Fruit fly (Drosophila melanogaster) Kc167 (cell line): ENCODE measurements around the gene CG4950.

Experiments used
- Myc ChIP-seq: fragments of >200 bp; optimal IDR thresholded peaks from 2 replicates; lab custom pipeline; 2017; ENCODE audit warnings: missing external identifiers
- Sin3A ChIP-seq: fragments of >200 bp; optimal IDR thresholded peaks from 2 replicates; lab custom pipeline; 2018; ENCODE audit warnings: missing external identifiers
- h ChIP-seq: fragments of >200 bp; optimal IDR thresholded peaks from 3 replicates; lab custom pipeline; 2018; ENCODE audit warnings: missing external identifiers
- insv ChIP-seq: fragments of >200 bp; optimal IDR thresholded peaks from 3 replicates; lab custom pipeline; 2018; ENCODE audit warnings: missing external identifiers
- psq ChIP-seq: fragments of >200 bp; optimal IDR thresholded peaks from 2 replicates; lab custom pipeline; 2017; ENCODE audit warnings: missing external identifiers
- ttk ChIP-seq: sonication (Bioruptor generic); optimal IDR thresholded peaks from 2 replicates; lab custom pipeline; 2017; ENCODE audit warnings: missing external identifiers

CG4950 gene

DNA sequence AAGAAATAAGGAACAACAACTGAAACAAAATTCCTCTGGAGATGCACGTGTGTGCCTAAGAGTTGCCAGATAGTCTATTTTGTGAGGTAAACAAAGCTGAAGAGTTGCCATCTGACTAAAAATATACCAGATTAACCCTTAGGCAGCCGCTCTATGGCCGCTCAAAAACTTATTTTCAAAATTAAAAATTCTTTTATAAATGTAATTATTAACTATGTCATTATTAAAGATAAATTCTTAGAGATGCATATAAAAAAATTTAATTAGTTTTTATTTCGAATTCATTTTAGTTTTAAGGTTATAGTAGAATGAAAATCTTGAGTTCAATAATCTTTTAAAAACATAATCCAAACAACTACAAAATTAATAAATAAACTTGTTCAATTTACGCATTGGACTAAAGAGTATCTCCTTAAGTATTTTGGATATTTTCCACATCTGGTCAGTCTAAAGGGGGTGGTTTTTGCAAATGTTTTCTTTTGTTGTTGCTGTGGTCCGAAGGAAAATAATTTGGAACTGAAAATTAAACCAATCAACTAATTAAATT, 39.2 kb downstream of the CG4950 start, which contains the start of gene Tmx3:
TSS of gene Tmx3 (plus strand) at position 442 of the 547 bp plus-strand sequence.
- TF ChIP-seq psq (lab: Kevin White, UChicago) (no peak), Sin3A (lab: Kevin White, UChicago) (no peak), h (lab: Kevin White, UChicago) (no peak), insv (lab: Kevin White, UChicago) (no peak), Myc (lab: Kevin White, UChicago) (no peak), ttk (lab: Kevin White, UChicago) (no peak)

DNA sequence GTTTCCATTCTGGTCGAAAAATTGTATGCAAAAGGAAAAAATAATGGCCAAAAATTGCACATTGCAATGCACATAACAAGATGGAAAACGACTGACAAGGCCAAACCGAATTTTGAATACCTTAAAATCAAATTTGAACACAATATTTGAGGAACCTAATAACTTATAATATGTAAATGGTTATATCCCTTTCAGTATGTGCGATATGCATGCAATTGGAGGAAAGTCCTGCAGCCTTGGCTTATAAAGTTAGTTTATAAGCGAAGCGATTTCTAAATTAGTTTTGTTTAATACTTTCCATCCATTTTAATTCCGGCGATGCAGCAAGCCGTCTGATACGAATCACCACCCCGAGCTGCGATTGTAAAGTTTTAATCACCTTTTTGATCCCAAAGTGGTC, 42.8 kb downstream of the CG4950 start:
- no peak for TF ChIP-seq insv (lab: Kevin White, UChicago)
- TF ChIP-seq Myc (lab: Kevin White, UChicago): no peak
- TF ChIP-seq h (lab: Kevin White, UChicago): no peak
- no peak for TF ChIP-seq ttk (lab: Kevin White, UChicago)
- TF ChIP-seq Sin3A (lab: Kevin White, UChicago): no peak
- no peak for TF ChIP-seq psq (lab: Kevin White, UChicago)

DNA sequence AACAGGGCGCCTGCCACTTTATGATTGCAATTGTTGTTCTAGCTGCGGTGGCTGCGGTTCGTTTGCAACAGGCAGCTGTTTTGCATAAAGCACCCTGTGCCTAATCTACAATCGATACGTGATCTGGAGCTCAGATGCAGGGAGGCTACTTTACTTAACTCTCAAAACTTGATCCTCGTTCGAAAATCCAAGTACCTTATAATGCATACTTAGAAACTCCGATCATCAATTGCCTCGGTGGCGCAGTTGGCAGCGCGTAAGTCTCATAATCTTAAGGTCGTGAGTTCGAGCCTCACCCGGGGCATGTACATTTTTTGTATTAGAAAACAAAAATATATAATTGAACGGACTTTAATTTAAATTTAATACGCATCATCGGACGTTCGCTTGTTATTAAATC, 46.2 kb downstream of the CG4950 start:
- no peak for TF ChIP-seq ttk (lab: Kevin White, UChicago)

DNA sequence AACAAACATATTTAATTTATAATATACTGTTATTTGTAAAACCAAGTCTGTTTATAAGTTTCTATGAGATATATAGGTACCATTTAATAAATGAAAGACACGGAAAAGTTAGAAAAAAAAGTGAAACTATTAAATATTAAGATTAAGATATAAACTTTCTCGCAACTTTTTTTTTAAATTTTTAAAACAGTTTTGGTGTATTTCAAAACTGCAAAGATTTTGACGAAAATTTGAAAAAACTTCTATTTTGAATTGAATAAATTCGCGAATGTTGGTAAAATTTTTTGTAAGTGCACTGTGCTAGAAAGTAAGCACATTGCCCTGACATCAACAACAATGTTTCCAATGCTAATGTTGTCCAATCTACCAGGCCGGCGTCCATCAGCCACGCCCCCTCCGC, 46.7 kb downstream of the CG4950 start:
- TF ChIP-seq h (lab: Kevin White, UChicago) (no peak), psq (lab: Kevin White, UChicago) (no peak), ttk (lab: Kevin White, UChicago) (no peak), insv (lab: Kevin White, UChicago) (no peak), Sin3A (lab: Kevin White, UChicago) (no peak), Myc (lab: Kevin White, UChicago) (no peak)

DNA sequence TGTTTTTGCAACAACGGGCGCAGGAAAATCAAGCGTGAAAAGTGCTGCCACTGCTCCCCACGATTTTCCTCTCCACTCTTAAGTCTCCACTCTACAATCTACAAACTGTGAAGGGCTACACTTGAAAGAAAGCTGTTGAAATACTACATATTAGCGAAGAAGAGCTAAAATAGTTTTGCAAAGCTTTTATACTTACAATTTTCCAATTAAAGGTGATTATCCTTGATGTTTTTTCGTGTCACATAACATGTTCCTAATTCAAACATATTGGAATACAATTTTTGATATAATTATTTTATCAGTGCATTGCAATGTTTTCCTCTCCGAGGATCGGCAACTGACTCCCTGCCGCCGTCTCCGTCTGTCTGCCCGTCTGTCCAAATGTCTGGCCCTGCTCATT, 50.0 kb downstream of the CG4950 start:
- TF ChIP-seq psq (lab: Kevin White, UChicago) (no peak), Sin3A (lab: Kevin White, UChicago) (no peak), h (lab: Kevin White, UChicago) (no peak), ttk (lab: Kevin White, UChicago) (no peak), Myc (lab: Kevin White, UChicago) (no peak), insv (lab: Kevin White, UChicago) (no peak)

DNA sequence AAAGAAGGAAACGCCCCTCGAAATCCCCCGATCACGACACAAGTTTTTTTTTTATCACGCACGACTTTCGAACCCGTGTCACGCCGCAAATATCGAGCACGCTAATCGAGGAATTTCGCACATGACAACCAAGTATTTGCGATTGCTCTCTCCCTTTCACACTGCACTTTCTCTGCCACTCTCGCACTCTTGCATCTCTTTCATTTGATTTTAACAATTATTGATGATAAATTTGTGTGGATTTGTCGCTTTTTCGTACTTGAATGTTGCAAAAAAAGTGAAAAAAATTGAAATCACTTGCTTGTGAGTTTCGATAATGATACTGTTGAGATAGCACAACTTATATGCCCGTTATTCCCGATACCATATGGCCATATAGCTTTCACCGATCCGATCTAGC, 50.8 kb downstream of the CG4950 start, which contains the start of gene CG13073:
TSS of gene CG13073 (minus strand) at position 101 of the 400 bp plus-strand sequence.
- TF ChIP-seq psq (lab: Kevin White, UChicago) (no peak), insv (lab: Kevin White, UChicago) (no peak), h (lab: Kevin White, UChicago) (no peak), ttk (lab: Kevin White, UChicago) (no peak)

DNA sequence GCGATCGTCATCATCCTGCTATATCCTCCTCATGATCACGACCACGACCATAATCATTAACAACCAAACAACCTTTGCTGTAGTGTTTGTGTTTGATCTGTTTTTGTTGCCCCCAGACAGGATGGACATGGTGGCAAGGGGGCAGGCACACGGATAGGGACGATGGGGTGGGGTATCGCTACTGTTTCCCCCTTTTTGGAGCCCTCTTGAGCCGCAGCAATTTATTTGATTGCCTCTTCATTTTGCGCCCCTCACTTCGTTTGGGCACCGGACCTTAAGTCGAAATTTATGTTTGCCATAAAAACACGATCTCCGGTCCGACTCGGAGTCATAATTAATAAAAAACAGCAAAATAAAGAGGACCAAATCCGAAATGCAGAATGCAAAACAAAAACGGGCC, 52.1 kb downstream of the CG4950 start:
- TF ChIP-seq Myc (lab: Kevin White, UChicago) (no peak), Sin3A (lab: Kevin White, UChicago) (no peak), insv (lab: Kevin White, UChicago) (no peak), h (lab: Kevin White, UChicago) (no peak), ttk (lab: Kevin White, UChicago) (no peak), psq (lab: Kevin White, UChicago) (no peak)
